Fruit fly (Drosophila melanogaster) whole organism, pupa: ENCODE measurements around the gene MED24.
A peak's percentile ranks its signal among the peaks of the same experiment; 100 is the strongest.

Experiments
- CG10348 ChIP-seq: fragments of 200-800 bp; sonication (Bioruptor generic); IDR thresholded peaks from 2 replicates; pipeline ENCODE4 v1.3.6; 2022; ENCODE audit warnings: missing biosample characterization, missing genetic modification characterization
- CG12605 ChIP-seq: fragments of 200-800 bp; sonication (Bioruptor generic); IDR thresholded peaks from 2 replicates; pipeline ENCODE4 v1.3.6; 2022; ENCODE audit warnings: missing biosample characterization, missing genetic modification characterization
- CG13204 ChIP-seq: fragments of 200-800 bp; sonication (Bioruptor generic); optimal IDR thresholded peaks from 2 replicates; lab custom pipeline; 2018; ENCODE audit warnings: missing biosample characterization, mild to moderate bottlenecking, missing genetic modification characterization, moderate library complexity
- CG14655 ChIP-seq: fragments of 200-800 bp; sonication (Bioruptor generic); optimal IDR thresholded peaks from 3 replicates; lab custom pipeline; 2017; ENCODE audit warnings: mild to moderate bottlenecking, missing biosample characterization, missing genetic modification reagents, missing genetic modification characterization
- CG15710 ChIP-seq: fragments of 200-800 bp; sonication (Bioruptor generic); optimal IDR thresholded peaks from 2 replicates; lab custom pipeline; 2018; ENCODE audit warnings: missing biosample characterization, mild to moderate bottlenecking, missing genetic modification characterization, moderate library complexity
- CG17806 ChIP-seq: fragments of 200-800 bp; sonication (Bioruptor generic); optimal IDR thresholded peaks from 2 replicates; lab custom pipeline; 2018; ENCODE audit warnings: missing biosample characterization, mild to moderate bottlenecking, missing genetic modification characterization, moderate library complexity
- CG32121 ChIP-seq: fragments of 200-800 bp; sonication (Bioruptor generic); IDR thresholded peaks from 2 replicates; pipeline ENCODE4 v1.3.6; 2022; ENCODE audit warnings: missing biosample characterization, missing genetic modification characterization
- CG34367 ChIP-seq: fragments of 200-800 bp; sonication (Bioruptor generic); optimal IDR thresholded peaks from 2 replicates; lab custom pipeline; 2018; ENCODE audit warnings: missing biosample characterization, mild to moderate bottlenecking, missing genetic modification characterization
- CG4496 ChIP-seq: fragments of 200-800 bp; sonication (Bioruptor generic); IDR thresholded peaks from 3 replicates; pipeline ENCODE4 v1.3.6; 2022; ENCODE audit warnings: missing biosample characterization, missing genetic modification characterization
- CG8159 ChIP-seq: fragments of 200-800 bp; sonication (Bioruptor generic); optimal IDR thresholded peaks from 3 replicates; lab custom pipeline; 2018; ENCODE audit warnings: missing biosample characterization, mild to moderate bottlenecking, missing genetic modification characterization, moderate library complexity
- CG8301 ChIP-seq: fragments of 200-800 bp; sonication (Bioruptor generic); optimal IDR thresholded peaks from 2 replicates; lab custom pipeline; 2018; ENCODE audit warnings: missing biosample characterization, mild to moderate bottlenecking, missing genetic modification characterization
- CG9948 ChIP-seq: fragments of 200-800 bp; sonication (Bioruptor generic); optimal IDR thresholded peaks from 2 replicates; lab custom pipeline; 2018; ENCODE audit warnings: missing biosample characterization, mild to moderate bottlenecking, missing genetic modification characterization, moderate library complexity
- D1 ChIP-seq: fragments of 200-800 bp; sonication (Bioruptor generic); optimal IDR thresholded peaks from 2 replicates; lab custom pipeline; 2018; ENCODE audit warnings: missing biosample characterization, mild to moderate bottlenecking, missing genetic modification characterization, moderate library complexity
- EcR ChIP-seq: fragments of 200-800 bp; sonication (Bioruptor generic); optimal IDR thresholded peaks from 3 replicates; lab custom pipeline; 2019; ENCODE audit warnings: missing biosample characterization, missing genetic modification characterization, mild to moderate bottlenecking, moderate library complexity, missing genetic modification reagents
- Ets98B ChIP-seq: fragments of 200-800 bp; sonication (Bioruptor generic); IDR thresholded peaks from 2 replicates; pipeline ENCODE4 v1.3.6; 2022; ENCODE audit warnings: missing biosample characterization, missing genetic modification characterization
- Pif1A ChIP-seq: fragments of 200-800 bp; sonication (Bioruptor generic); optimal IDR thresholded peaks from 3 replicates; lab custom pipeline; 2016; ENCODE audit warnings: missing biosample characterization, missing genetic modification characterization
- Pif1B ChIP-seq: fragments of 200-800 bp; sonication (Bioruptor generic); optimal IDR thresholded peaks from 3 replicates; lab custom pipeline; 2016; ENCODE audit warnings: missing biosample characterization, missing genetic modification characterization
- Snoo ChIP-seq: fragments of 200-800 bp; sonication (Bioruptor generic); optimal IDR thresholded peaks from 3 replicates; lab custom pipeline; 2017; ENCODE audit warnings: missing biosample characterization, mild to moderate bottlenecking, missing genetic modification characterization, inconsistent platforms
- fd96Ca ChIP-seq: fragments of 200-800 bp; sonication (Bioruptor generic); IDR thresholded peaks from 3 replicates; pipeline ENCODE4 v1.3.6; 2022; ENCODE audit warnings: missing biosample characterization, missing genetic modification characterization
- gl ChIP-seq: fragments of 200-800 bp; sonication (Bioruptor generic); optimal IDR thresholded peaks from 2 replicates; lab custom pipeline; 2018; ENCODE audit warnings: missing biosample characterization, mild to moderate bottlenecking, missing genetic modification characterization
- rn ChIP-seq: fragments of 200-800 bp; sonication (Bioruptor generic); IDR thresholded peaks from 2 replicates; pipeline ENCODE4 v1.3.6; 2022; ENCODE audit warnings: missing biosample characterization, missing genetic modification characterization

Gene MED24

DNA sequence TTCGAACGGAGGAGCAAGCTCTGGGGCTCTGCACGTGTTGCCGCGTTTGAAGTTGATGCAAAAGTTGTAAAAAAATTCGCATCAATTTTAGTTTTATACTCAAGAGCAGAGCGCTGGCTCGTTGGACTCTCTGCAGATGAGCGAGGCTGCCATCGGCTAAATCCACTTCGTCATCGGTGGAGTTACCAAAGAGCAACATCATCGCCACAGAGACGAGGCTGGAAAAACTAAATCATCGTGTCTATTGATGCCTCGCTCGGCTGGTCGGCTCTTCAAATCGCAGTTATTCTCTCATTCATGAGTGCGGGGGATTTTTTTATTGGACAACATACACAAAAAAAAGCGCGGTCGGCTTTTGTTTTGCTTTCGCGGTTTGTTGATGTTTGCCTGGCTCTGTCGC, 25.6 kb upstream of the MED24 start, which contains the start of gene CG13675:
Gene CG13675, minus strand, starts transcription at position 83 of the 400 bp plus-strand sequence.
- TF ChIP-seq CG4496 (peak; percentile 44; the same call in 1 of the 3 replicates), EcR (GFP tag; lab: Kevin White, UChicago) (no peak)

DNA sequence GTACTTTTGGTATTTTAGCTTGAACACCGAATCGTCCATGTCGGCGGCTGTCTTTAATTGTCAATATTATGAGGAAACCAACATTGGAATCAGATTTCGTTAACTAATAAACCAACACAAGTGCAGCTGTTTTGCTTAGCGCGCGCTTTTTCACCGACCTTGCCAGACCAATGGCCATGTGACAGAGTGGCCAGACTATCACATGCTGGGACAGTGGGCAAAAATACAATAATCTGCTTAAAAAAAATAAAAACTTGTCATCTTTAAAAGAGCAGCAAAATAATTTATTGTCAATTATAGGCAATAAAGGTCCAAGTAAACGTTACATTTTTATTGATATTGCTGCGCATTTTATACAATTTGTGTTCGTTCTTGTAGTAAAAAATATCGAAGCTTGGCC, 15.3 kb upstream of the MED24 start, which contains the start of gene RecQ4:
Gene RecQ4, minus strand, starts transcription at position 161 of the 400 bp plus-strand sequence.
- TF ChIP-seq CG12605 (GFP tag; lab: Robert Waterston, UW) (no peak), CG34367 (tag; lab: Kevin White, UChicago) (no peak), EcR (GFP tag; lab: Kevin White, UChicago) (no peak)

DNA sequence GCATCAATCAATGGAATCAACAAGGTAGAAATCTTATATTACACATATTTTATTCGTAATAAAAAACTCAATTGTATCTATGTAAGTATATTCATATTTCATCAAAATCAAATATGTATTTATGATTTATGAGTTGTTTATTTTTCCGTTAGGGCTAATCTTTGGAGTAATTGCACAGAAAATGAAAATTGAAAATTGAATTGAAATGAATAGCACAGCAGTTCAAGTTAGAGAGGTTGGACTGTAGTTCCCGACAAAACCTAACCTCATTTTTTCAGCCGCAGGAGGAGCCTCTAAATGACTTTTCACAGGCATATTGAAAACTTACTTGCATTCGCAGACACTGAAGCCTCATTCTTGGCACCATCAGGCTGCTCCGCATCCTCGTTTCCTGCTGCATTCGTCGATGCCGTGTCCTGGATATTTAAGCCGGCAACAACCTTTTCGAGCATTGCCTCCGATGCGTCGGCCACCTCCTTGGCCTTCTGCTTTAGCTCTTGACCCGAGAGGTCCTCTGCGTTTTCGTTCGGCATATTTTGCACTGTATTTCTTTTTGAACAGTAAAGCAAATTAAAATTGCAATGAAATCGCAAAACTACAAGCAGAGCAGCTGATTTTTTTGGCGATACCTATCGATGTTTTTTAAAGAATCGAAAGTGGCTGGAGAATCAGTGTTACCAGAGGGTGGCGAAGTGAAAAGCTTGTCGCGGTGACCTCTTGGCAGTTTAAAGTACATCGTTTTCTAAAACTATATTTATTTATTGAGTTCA, 13.1 kb upstream of the MED24 start, which contains the start of gene Nmt:
Gene Nmt, minus strand, starts transcription at position 635 of the 770 bp plus-strand sequence.
- no peak for TF ChIP-seq Pif1B (GFP tag; lab: Kevin White, UChicago)
- TF ChIP-seq Ets98B (GFP tag; lab: Robert Waterston, UW) = peak; percentile 42
- peak; percentile 24 for TF ChIP-seq Snoo (tag; lab: Kevin White, UChicago)
- TF ChIP-seq gl (tag; lab: Kevin White, UChicago) = peak; percentile 3
- TF ChIP-seq D1 (tag; lab: Kevin White, UChicago) = no peak
- no peak for TF ChIP-seq CG14655 (GFP tag; lab: Kevin White, UChicago)
- TF ChIP-seq CG10348 (GFP tag; lab: Robert Waterston, UW) = no peak
- no peak for TF ChIP-seq CG34367 (tag; lab: Kevin White, UChicago)
- no peak for TF ChIP-seq CG13204
- TF ChIP-seq CG9948 (tag; lab: Kevin White, UChicago) = peak; percentile 28
- no peak for TF ChIP-seq rn (GFP tag; lab: Robert Waterston, UW)
- no peak for TF ChIP-seq Pif1A (GFP tag; lab: Kevin White, UChicago)
- TF ChIP-seq EcR (GFP tag; lab: Kevin White, UChicago) = no peak
- TF ChIP-seq CG8159 (tag; lab: Kevin White, UChicago) = peak; percentile 36
- TF ChIP-seq CG32121 = no peak
- TF ChIP-seq CG15710 (tag; lab: Kevin White, UChicago) = peak; percentile 19
- TF ChIP-seq CG12605 (GFP tag; lab: Robert Waterston, UW) = no peak
- no peak for TF ChIP-seq CG4496
- peak; percentile 43 for TF ChIP-seq CG17806
- peak; percentile 49 for TF ChIP-seq CG8301
- no peak for TF ChIP-seq fd96Ca (GFP tag; lab: Robert Waterston, UW)

DNA sequence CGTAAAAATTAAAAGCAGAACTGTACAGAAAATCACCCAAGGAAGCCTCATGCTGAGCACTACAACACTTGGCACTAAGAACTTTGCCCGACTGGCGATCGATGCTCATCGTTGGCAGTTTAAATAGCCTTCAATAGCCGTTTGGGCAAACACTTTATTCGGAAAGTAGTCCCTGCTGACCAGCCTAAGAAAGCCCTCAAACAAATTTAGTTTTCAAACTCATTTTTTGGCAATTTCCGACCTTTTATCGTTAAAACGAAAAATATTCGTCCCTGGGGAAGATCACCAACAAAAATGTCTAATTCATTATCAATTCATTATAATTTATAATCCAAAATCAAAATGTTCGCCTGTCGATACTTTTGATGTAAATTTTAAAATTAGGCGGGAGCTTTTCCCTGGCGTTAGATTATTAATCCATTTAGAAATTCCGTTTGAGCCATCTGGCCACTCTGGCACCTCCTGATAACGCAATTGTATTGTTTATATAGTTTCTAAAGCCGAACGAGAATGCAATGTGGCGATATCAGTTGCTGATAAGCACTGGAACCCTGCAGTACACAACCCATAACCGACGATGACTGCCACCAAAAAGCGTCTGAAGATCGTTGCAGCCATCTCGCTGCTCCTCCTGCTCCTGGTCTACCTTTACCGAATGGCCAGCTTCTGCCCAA, 10.5 kb upstream of the MED24 start, which contains the start of the genes mthl7 and Uxs:
Gene mthl7, minus strand, starts transcription at position 51 of the 674 bp plus-strand sequence.
Gene Uxs, plus strand, starts transcription at position 460 of the 674 bp plus-strand sequence.
- TF ChIP-seq Snoo (tag; lab: Kevin White, UChicago) (no peak), rn (GFP tag; lab: Robert Waterston, UW) (no peak), Ets98B (GFP tag; lab: Robert Waterston, UW) (no peak), fd96Ca (GFP tag; lab: Robert Waterston, UW) (no peak), Pif1B (GFP tag; lab: Kevin White, UChicago) (no peak), EcR (GFP tag; lab: Kevin White, UChicago) (no peak), CG8301 (no peak), CG15710 (tag; lab: Kevin White, UChicago) (no peak), D1 (tag; lab: Kevin White, UChicago) (no peak), CG13204 (no peak), CG32121 (no peak), CG9948 (tag; lab: Kevin White, UChicago) (no peak), CG34367 (tag; lab: Kevin White, UChicago) (no peak), CG8159 (tag; lab: Kevin White, UChicago) (no peak), CG12605 (GFP tag; lab: Robert Waterston, UW) (no peak), gl (tag; lab: Kevin White, UChicago) (no peak)

DNA sequence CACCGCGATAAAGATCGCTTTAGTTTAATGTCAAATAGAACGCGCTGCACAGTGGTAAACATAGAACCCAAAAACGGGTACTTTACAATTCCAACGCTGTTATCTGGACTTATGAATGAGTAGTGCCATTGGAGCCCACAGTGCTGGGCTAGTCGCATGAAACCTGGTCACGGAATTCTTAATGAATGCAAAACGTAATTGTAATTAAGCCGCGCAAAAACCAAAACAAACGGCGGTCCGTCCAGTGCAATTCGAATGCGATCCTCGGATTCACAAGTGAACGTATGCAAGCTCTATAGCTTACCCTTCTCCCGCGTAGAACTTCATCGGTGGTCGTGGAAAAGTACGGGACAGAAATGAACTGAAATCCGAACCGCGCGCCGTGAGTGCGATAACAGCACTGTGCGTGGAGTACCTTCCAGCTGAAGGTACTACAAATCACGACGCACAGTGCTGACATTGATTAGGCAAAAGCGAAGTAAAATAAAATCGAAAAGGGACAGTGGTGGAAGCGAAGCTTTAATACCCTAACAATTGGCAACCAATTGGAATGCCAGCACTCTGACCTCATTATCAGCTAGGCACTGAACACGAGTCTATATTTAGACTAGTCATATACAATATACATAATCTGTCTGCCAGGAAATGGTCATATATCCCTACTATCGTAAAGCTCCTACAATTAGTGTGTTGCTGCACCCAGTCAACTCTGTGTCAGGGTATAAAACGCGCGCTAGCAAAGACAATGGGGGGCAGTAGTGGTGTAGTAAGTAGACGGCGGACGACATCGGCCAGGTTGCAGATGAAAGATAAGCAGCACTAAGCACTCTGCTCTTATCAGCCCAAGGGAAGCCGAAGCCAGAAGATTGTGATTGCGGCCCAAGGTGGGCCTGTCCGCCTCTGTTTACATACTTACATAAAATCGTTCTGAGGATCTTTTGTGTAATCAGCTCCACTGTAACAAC, 5.5 kb upstream of the MED24 start:
- TF ChIP-seq CG10348 (GFP tag; lab: Robert Waterston, UW) (no peak), Ets98B (GFP tag; lab: Robert Waterston, UW) (peak; percentile 53), CG8301 (peak; percentile 59), CG4496 (peak; percentile 66; the same call in 2 of the 3 replicates), Pif1A (GFP tag; lab: Kevin White, UChicago) (no peak), CG34367 (tag; lab: Kevin White, UChicago) (peak; percentile 36), rn (GFP tag; lab: Robert Waterston, UW) (no peak), CG32121 (peak; percentile 42; the same call in 1 of the 2 replicates), CG8159 (tag; lab: Kevin White, UChicago) (peak; percentile 74), CG13204 (no peak), fd96Ca (GFP tag; lab: Robert Waterston, UW) (peak; percentile 72), CG14655 (GFP tag; lab: Kevin White, UChicago) (no peak), D1 (tag; lab: Kevin White, UChicago) (no peak), EcR (GFP tag; lab: Kevin White, UChicago) (peak; percentile 25), gl (tag; lab: Kevin White, UChicago) (no peak), CG9948 (tag; lab: Kevin White, UChicago) (peak; percentile 48), CG15710 (tag; lab: Kevin White, UChicago) (peak; percentile 57), CG17806 (peak; percentile 33), Snoo (tag; lab: Kevin White, UChicago) (peak; percentile 42), CG12605 (GFP tag; lab: Robert Waterston, UW) (no peak), Pif1B (GFP tag; lab: Kevin White, UChicago) (peak; percentile 65)
